Worm (Caenorhabditis elegans): ENCODE data around the gene clec-266.

Gene clec-266

DNA sequence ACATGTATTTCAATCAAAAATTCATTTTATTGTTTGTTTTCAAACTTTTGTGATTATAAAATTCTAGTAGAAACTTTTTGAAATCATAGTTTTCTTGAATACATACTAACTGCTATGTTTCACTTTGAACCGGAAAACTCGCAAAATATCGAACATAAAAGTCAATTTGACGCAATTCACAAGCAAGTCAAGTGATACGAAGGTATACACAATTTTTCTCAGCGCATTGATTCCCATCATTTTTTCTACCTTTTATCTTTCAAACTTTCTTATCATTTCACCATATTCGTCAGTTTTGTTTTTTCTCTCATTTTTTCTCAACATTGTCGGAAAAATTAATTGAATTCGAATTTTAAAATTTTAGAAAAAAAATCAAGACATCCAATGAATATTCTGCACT, 32.4 kb upstream of the clec-266 start, which contains the start of gene nhr-173:
Gene nhr-173, plus strand, starts transcription at position 366 of the 400 bp plus-strand sequence.
- TF ChIP-seq lin-14 (GFP tag; optimal IDR thresholded peaks at IDR 0.05) = no peak
- TF ChIP-seq nhr-20 (tag; optimal IDR thresholded peaks at IDR 0.05) = peak; percentile 12
- no peak for TF ChIP-seq mef-2 (tag; optimal IDR thresholded peaks at IDR 0.05)
- TF ChIP-seq ztf-11 (tag; optimal IDR thresholded peaks at IDR 0.05) = no peak
- TF ChIP-seq pag-3 (tag; optimal IDR thresholded peaks at IDR 0.05; ENCODE audit: borderline replicate concordance, insufficient read depth) = no peak
- peak; percentile 1 for TF ChIP-seq blmp-1 (tag; optimal IDR thresholded peaks at IDR 0.05)
- peak in 1 of 6 experiments; percentile 4 for TF ChIP-seq elt-3 (tag; optimal IDR thresholded peaks at IDR 0.05)
- peak; percentile 23 for TF ChIP-seq elt-2 (tag; optimal IDR thresholded peaks at IDR 0.05)

DNA sequence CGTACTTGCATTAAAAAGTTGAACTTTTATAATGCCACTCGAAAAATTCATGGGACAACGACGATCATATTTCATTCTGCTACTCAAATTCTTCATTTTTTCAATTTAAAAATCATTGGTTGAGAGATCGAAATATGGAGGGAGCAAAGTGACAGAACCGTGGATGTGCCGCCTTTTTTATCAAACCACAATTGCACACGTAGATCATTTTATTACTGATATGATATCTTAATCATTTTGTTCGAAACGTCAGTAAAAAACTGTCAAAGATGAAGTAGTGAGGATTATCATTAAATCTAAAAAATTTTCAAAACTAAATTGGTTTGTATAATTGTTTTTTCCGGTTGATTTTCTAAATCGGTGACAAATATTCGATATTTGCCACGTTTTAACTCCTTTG, 31.4 kb upstream of the clec-266 start:
- TF ChIP-seq ama-1 (optimal IDR thresholded peaks at IDR 0.05) (no peak), fos-1 (tag; optimal IDR thresholded peaks at IDR 0.05) (no peak), elt-2 (tag; optimal IDR thresholded peaks at IDR 0.05) (peak; percentile 40)

DNA sequence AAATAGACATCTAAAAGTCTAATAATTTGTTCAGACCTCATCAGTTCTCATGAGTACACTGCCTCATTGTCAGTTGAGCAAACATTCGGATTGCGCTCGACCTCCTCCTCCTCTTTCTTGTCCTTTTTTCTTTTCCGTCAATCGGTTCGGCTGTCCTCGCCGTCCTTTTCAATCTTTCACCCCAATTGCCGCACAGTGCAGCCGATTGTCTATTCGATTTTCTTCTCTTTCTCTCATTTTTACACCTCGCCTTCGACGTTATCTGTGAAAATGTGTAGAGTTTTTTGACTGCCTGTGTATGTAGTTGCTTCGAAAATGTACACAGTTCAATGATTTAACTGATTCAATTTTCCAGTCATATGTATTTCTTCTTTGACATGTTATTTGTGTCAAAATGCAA, 30.5 kb upstream of the clec-266 start:
- TF ChIP-seq ets-5 (GFP tag; IDR thresholded peaks at IDR 0.05) (no peak), efl-3 (GFP tag; optimal IDR thresholded peaks at IDR 0.05) (no peak), aly-2 (tag; optimal IDR thresholded peaks at IDR 0.05) (no peak), hpl-2 (GFP tag; optimal IDR thresholded peaks at IDR 0.05) (no peak), isw-1 (GFP tag; IDR thresholded peaks at IDR 0.05) (no peak), lsy-2 (tag; optimal IDR thresholded peaks at IDR 0.05) (peak in 1 of 2 experiments; percentile 2), unc-62 (GFP tag; optimal IDR thresholded peaks at IDR 0.05) (no peak), hlh-4 (tag; optimal IDR thresholded peaks at IDR 0.05) (no peak), unc-130 (tag; optimal IDR thresholded peaks at IDR 0.05) (no peak), tbx-2 (tag; optimal IDR thresholded peaks at IDR 0.05) (no peak), nhr-28 (tag; optimal IDR thresholded peaks at IDR 0.05) (no peak), blmp-1 (tag; optimal IDR thresholded peaks at IDR 0.05) (peak; percentile 48), mab-9 (GFP tag; IDR thresholded peaks at IDR 0.05) (no peak), dsc-1 (tag; optimal IDR thresholded peaks at IDR 0.05) (no peak), sptf-1 (tag; optimal IDR thresholded peaks at IDR 0.05) (no peak), nhr-20 (tag; optimal IDR thresholded peaks at IDR 0.05) (peak; percentile 39), C04F5.9 (tag; optimal IDR thresholded peaks at IDR 0.05) (no peak), pag-3 (tag; optimal IDR thresholded peaks at IDR 0.05; ENCODE audit: borderline replicate concordance, insufficient read depth) (no peak), ama-1 (optimal IDR thresholded peaks at IDR 0.05) (no peak), unc-98 (GFP tag; IDR thresholded peaks at IDR 0.05) (no peak), fkh-8 (tag; optimal IDR thresholded peaks at IDR 0.05) (no peak), fos-1 (tag; optimal IDR thresholded peaks at IDR 0.05) (no peak), C16A3.4 (tag; optimal IDR thresholded peaks at IDR 0.05) (no peak), nhr-237 (tag; optimal IDR thresholded peaks at IDR 0.05) (no peak), pqm-1 (tag; optimal IDR thresholded peaks at IDR 0.05) (no peak), ceh-8 (GFP tag; optimal IDR thresholded peaks at IDR 0.05) (no peak), efl-1 (optimal IDR thresholded peaks at IDR 0.05) (no peak), efl-1 (GFP tag; optimal IDR thresholded peaks at IDR 0.05 in 1 of 2) (peak in 1 of 2 experiments; percentile 35), nhr-77 (tag; optimal IDR thresholded peaks at IDR 0.05) (no peak), zip-4 (GFP tag; optimal IDR thresholded peaks at IDR 0.05) (no peak), unc-86 (tag; optimal IDR thresholded peaks at IDR 0.05) (no peak), irx-1 (tag; optimal IDR thresholded peaks at IDR 0.05) (no peak), mef-2 (tag; optimal IDR thresholded peaks at IDR 0.05) (no peak), snu-23 (GFP tag; optimal IDR thresholded peaks at IDR 0.05) (peak; percentile 13), lir-3 (tag; optimal IDR thresholded peaks at IDR 0.05; ENCODE audit: poor library complexity) (no peak), pax-3 (tag; optimal IDR thresholded peaks at IDR 0.05) (no peak), lin-39 (tag; optimal IDR thresholded peaks at IDR 0.05) (no peak), dpl-1 (GFP tag; optimal IDR thresholded peaks at IDR 0.05) (no peak), skn-1 (tag; optimal IDR thresholded peaks at IDR 0.05) (no peak), swsn-7 (tag; optimal IDR thresholded peaks at IDR 0.05) (no peak), elt-3 (tag; optimal IDR thresholded peaks at IDR 0.05) (no peak), grh-1 (GFP tag; IDR thresholded peaks at IDR 0.05) (no peak), mep-1 (tag; optimal IDR thresholded peaks at IDR 0.05) (peak; percentile 19), nhr-85 (tag) (peak; percentile 37), sup-37 (GFP tag; optimal IDR thresholded peaks at IDR 0.05) (no peak), ces-1 (GFP tag; optimal IDR thresholded peaks at IDR 0.05) (no peak)

Measured in whole organism, L1 larva.